Worm (Caenorhabditis elegans): ENCODE measurements around the gene pitr-3.

Gene pitr-3

ce11 chrV:9128562-9128961 lies 12.6 kb downstream of the pitr-3 start:
- TF ChIP-seq dmd-6 (GFP tag; IDR thresholded peaks at IDR 0.05) (peak; percentile 41; the same call in 1 of the 2 replicates), hlh-30 (tag; optimal IDR thresholded peaks at IDR 0.05; ENCODE audit: insufficient read depth) (peak; percentile 86), snpc-1.2 (GFP tag; IDR thresholded peaks at IDR 0.05) (peak; percentile 45; the same call in 1 of the 2 replicates), ctbp-1 (GFP tag; IDR thresholded peaks at IDR 0.05) (peak; percentile 70; the same call in 1 of the 2 replicates), mxl-3 (GFP tag; optimal IDR thresholded peaks at IDR 0.05) (peak; percentile 77), zag-1 (tag; optimal IDR thresholded peaks at IDR 0.05) (no peak), ZK337.2 (GFP tag; IDR thresholded peaks at IDR 0.05) (no peak), fkh-10 (GFP tag; optimal IDR thresholded peaks at IDR 0.05) (peak; percentile 15), nhr-11 (tag; optimal IDR thresholded peaks at IDR 0.05) (peak; percentile 84), hmg-1.1 (GFP tag; IDR thresholded peaks at IDR 0.05) (peak; percentile 69), mdl-1 (tag; optimal IDR thresholded peaks at IDR 0.05) (peak; percentile 64 to 93), T20F7.1 (GFP tag; optimal IDR thresholded peaks at IDR 0.05) (no peak), ces-1 (GFP tag; optimal IDR thresholded peaks at IDR 0.05) (peak; percentile 44), nhr-48 (tag; optimal IDR thresholded peaks at IDR 0.05) (peak; percentile 41), F37D6.2 (tag; optimal IDR thresholded peaks at IDR 0.05) (peak; percentile 11)

ce11 chrV:9127773-9128172 lies 13.4 kb downstream of the pitr-3 start, which contains the start of gene F21C10.3:
Gene F21C10.3 (plus strand): TSS chrV:9128073.
- TF ChIP-seq jun-1 (tag; optimal IDR thresholded peaks at IDR 0.05) (no peak), aha-1 (tag) (peak; percentile 13), ces-1 (GFP tag; optimal IDR thresholded peaks at IDR 0.05) (no peak)

- TF ChIP-seq nhr-28 (tag; optimal IDR thresholded peaks at IDR 0.05) (no peak), ceh-82 (tag; optimal IDR thresholded peaks at IDR 0.05) (no peak), fos-1 (tag; optimal IDR thresholded peaks at IDR 0.05) (no peak), snpc-1.2 (GFP tag; IDR thresholded peaks at IDR 0.05) (no peak), aly-2 (tag; optimal IDR thresholded peaks at IDR 0.05) (no peak), rbr-2 (tag; optimal IDR thresholded peaks at IDR 0.05) (no peak), nhr-102 (tag; optimal IDR thresholded peaks at IDR 0.05) (no peak), hlh-11 (tag; optimal IDR thresholded peaks at IDR 0.05) (no peak), dve-1 (tag; optimal IDR thresholded peaks at IDR 0.05; ENCODE audit: insufficient read depth) (no peak), dmd-6 (GFP tag; IDR thresholded peaks at IDR 0.05) (no peak), Y48G9A.11 (GFP tag; IDR thresholded peaks at IDR 0.05) (no peak), D1046.2 (GFP tag; IDR thresholded peaks at IDR 0.05) (no peak), ZK337.2 (GFP tag; IDR thresholded peaks at IDR 0.05) (no peak), mes-2 (tag; optimal IDR thresholded peaks at IDR 0.05; ENCODE audit: poor library complexity, severe bottlenecking) (no peak)
These were observed 14.9 kb downstream of the pitr-3 start, which contains the start of gene F21C10.4 for ce11 chrV:9126316-9126715. Gene F21C10.4 (plus strand): TSS chrV:9126616.

- TF ChIP-seq F37D6.2 (tag; optimal IDR thresholded peaks at IDR 0.05) (no peak), ces-1 (GFP tag; optimal IDR thresholded peaks at IDR 0.05) (no peak), zfp-2 (tag; optimal IDR thresholded peaks at IDR 0.05) (no peak), php-3 (GFP tag; IDR thresholded peaks at IDR 0.05) (no peak), daf-12 (tag; optimal IDR thresholded peaks at IDR 0.05) (no peak), ctbp-1 (GFP tag; IDR thresholded peaks at IDR 0.05) (no peak), nhr-10 (tag; optimal IDR thresholded peaks at IDR 0.05) (no peak), hlh-11 (tag; optimal IDR thresholded peaks at IDR 0.05) (no peak), nhr-25 (tag; optimal IDR thresholded peaks at IDR 0.05; ENCODE audit: borderline replicate concordance, insufficient read depth) (no peak), lin-29 (GFP tag; IDR thresholded peaks at IDR 0.05) (no peak), fkh-10 (GFP tag; optimal IDR thresholded peaks at IDR 0.05) (no peak), aha-1 (tag) (no peak), T26A8.4 (GFP tag; IDR thresholded peaks at IDR 0.05) (no peak), mdt-29 (GFP tag; IDR thresholded peaks at IDR 0.05) (no peak), lin-38 (GFP tag; IDR thresholded peaks at IDR 0.05) (no peak), mxl-3 (GFP tag; optimal IDR thresholded peaks at IDR 0.05) (no peak), ztf-11 (tag; optimal IDR thresholded peaks at IDR 0.05) (no peak)
These were observed 15.9 kb downstream of the pitr-3 start, which contains the start of gene F21C10.5 for ce11 chrV:9125345-9125744. Gene F21C10.5 (plus strand): TSS chrV:9125645.
